Fruit fly (Drosophila melanogaster) whole organism, embryonic: Measurements from ENCODE around the gene ana1.
A peak's percentile ranks its signal among the peaks of the same experiment; 100 is the strongest.

Experiments
- Atf3 ChIP-seq: fragments of 200-800 bp; sonication (Bioruptor generic); optimal IDR thresholded peaks from 3 replicates; lab custom pipeline; 2016; ENCODE audit warnings: missing biosample characterization, missing genetic modification characterization
- BEAF-32 ChIP-seq: fragments of 200-800 bp; sonication (Bioruptor generic); optimal IDR thresholded peaks from 3 replicates; lab custom pipeline; 2017; ENCODE audit warnings: missing biosample characterization, missing genetic modification characterization, mild to moderate bottlenecking, moderate library complexity, missing genetic modification reagents
- CG10209 ChIP-seq: fragments of 200-800 bp; sonication (Bioruptor generic); optimal IDR thresholded peaks from 3 replicates; lab custom pipeline; 2017; ENCODE audit warnings: missing biosample characterization, mild to moderate bottlenecking, missing genetic modification characterization, missing genetic modification reagents
- CG11093 ChIP-seq: fragments of 200-800 bp; sonication (Bioruptor generic); IDR thresholded peaks from 3 replicates; pipeline ENCODE4 v1.3.6; 2022; ENCODE audit warnings: missing biosample characterization, missing genetic modification characterization
- CG11504 ChIP-seq: fragments of 200-800 bp; sonication (Bioruptor generic); optimal IDR thresholded peaks from 3 replicates; lab custom pipeline; 2019; ENCODE audit warnings: missing biosample characterization, mild to moderate bottlenecking, missing genetic modification characterization, moderate library complexity
- CG12391 ChIP-seq: fragments of 200-800 bp; sonication (Bioruptor generic); optimal IDR thresholded peaks from 3 replicates; lab custom pipeline; 2018; ENCODE audit warnings: missing biosample characterization, mild to moderate bottlenecking, missing genetic modification characterization, moderate library complexity
- CG12769 ChIP-seq: fragments of 200-800 bp; sonication (Bioruptor generic); optimal IDR thresholded peaks from 2 replicates; lab custom pipeline; 2019; ENCODE audit warnings: missing biosample characterization, mild to moderate bottlenecking, missing genetic modification characterization, moderate library complexity
- CG15011 ChIP-seq: fragments of 200-800 bp; sonication (Bioruptor generic); optimal IDR thresholded peaks from 3 replicates; lab custom pipeline; 2018; ENCODE audit warnings: missing biosample characterization, mild to moderate bottlenecking, missing genetic modification characterization
- CG1647 ChIP-seq: fragments of 200-800 bp; sonication (Bioruptor generic); optimal IDR thresholded peaks from 3 replicates; lab custom pipeline; 2016; ENCODE audit warnings: missing biosample characterization, missing genetic modification characterization
- CG16813 ChIP-seq: fragments of 200-800 bp; sonication (Bioruptor generic); IDR thresholded peaks from 3 replicates; pipeline ENCODE4 v1.3.6; 2022; ENCODE audit warnings: missing biosample characterization, missing genetic modification characterization; ENCODE audit not compliant: partially characterized antibody
- CG17328 ChIP-seq: fragments of 200-800 bp; sonication (Bioruptor generic); IDR thresholded peaks from 2 replicates; pipeline ENCODE4 v1.3.6; 2022; ENCODE audit warnings: missing biosample characterization, missing genetic modification characterization
- CG2199 ChIP-seq: fragments of 200-800 bp; sonication (Bioruptor generic); IDR thresholded peaks from 3 replicates; pipeline ENCODE4 v1.3.6; 2022; ENCODE audit warnings: missing biosample characterization, missing genetic modification characterization
- CG2889 ChIP-seq: fragments of 200-800 bp; sonication (Bioruptor generic); IDR thresholded peaks from 3 replicates; pipeline ENCODE4 v1.3.6; 2022; ENCODE audit warnings: missing biosample characterization, missing genetic modification characterization
- CG30403 ChIP-seq: fragments of 200-800 bp; sonication (Bioruptor generic); optimal IDR thresholded peaks from 3 replicates; lab custom pipeline; 2016; ENCODE audit warnings: missing biosample characterization, missing genetic modification characterization
- CG32532 ChIP-seq: fragments of 200-800 bp; sonication (Bioruptor generic); IDR thresholded peaks from 2 replicates; pipeline ENCODE4 v1.3.6; 2022; ENCODE audit warnings: missing biosample characterization, missing genetic modification characterization
- CG4707 ChIP-seq: fragments of 200-800 bp; sonication (Bioruptor generic); optimal IDR thresholded peaks from 2 replicates; lab custom pipeline; 2018; ENCODE audit warnings: missing biosample characterization, mild to moderate bottlenecking, missing genetic modification characterization, moderate library complexity
- CG4820 ChIP-seq: fragments of 200-800 bp; sonication (Bioruptor generic); optimal IDR thresholded peaks from 3 replicates; lab custom pipeline; 2016; ENCODE audit warnings: missing biosample characterization, missing genetic modification characterization
- CG6689 ChIP-seq: fragments of 200-800 bp; sonication (Bioruptor generic); IDR thresholded peaks from 2 replicates; pipeline ENCODE4 v1.3.6; 2022; ENCODE audit warnings: missing biosample characterization, missing genetic modification characterization
- CG7786 ChIP-seq: fragments of 200-800 bp; sonication (Bioruptor generic); optimal IDR thresholded peaks from 2 replicates; lab custom pipeline; 2016; ENCODE audit warnings: missing biosample characterization, missing genetic modification characterization
- CG7987 ChIP-seq: fragments of 200-800 bp; sonication (Bioruptor generic); optimal IDR thresholded peaks from 2 replicates; lab custom pipeline; 2018; ENCODE audit warnings: missing biosample characterization, mild to moderate bottlenecking, missing genetic modification characterization, moderate library complexity
- CG8388 ChIP-seq: fragments of 200-800 bp; sonication (Bioruptor generic); optimal IDR thresholded peaks from 2 replicates; lab custom pipeline; 2019; ENCODE audit warnings: missing biosample characterization, mild to moderate bottlenecking, missing genetic modification characterization, moderate library complexity
- Dbx ChIP-seq: fragments of 200-800 bp; sonication (Bioruptor generic); IDR thresholded peaks from 3 replicates; pipeline ENCODE4 v1.3.6; 2022; ENCODE audit warnings: missing biosample characterization, missing genetic modification characterization
- Dp ChIP-seq: fragments of 200-800 bp; sonication (Bioruptor generic); optimal IDR thresholded peaks from 2 replicates; lab custom pipeline; 2018; ENCODE audit warnings: missing biosample characterization, mild to moderate bottlenecking, missing genetic modification characterization, moderate library complexity
- Hey ChIP-seq: fragments of 200-800 bp; sonication (Bioruptor generic); optimal IDR thresholded peaks from 3 replicates; lab custom pipeline; 2018; ENCODE audit warnings: missing biosample characterization, mild to moderate bottlenecking, missing genetic modification characterization
- Pdp1 ChIP-seq, 2 experiments: fragments of 200-800 bp; sonication (Bioruptor generic); optimal IDR thresholded peaks; 3 replicates each; lab custom pipeline; 2016; ENCODE audit warnings: missing biosample characterization in 2 of 2, missing genetic modification characterization in 2 of 2, mild to moderate bottlenecking in 1 of 2, moderate library complexity in 1 of 2
- Rfx ChIP-seq: fragments of 200-800 bp; sonication (Bioruptor generic); IDR thresholded peaks from 2 replicates; pipeline ENCODE4 v1.3.6; 2022; ENCODE audit warnings: missing biosample characterization, missing genetic modification characterization
- Ssrp ChIP-seq: fragments of 200-800 bp; sonication (Bioruptor generic); optimal IDR thresholded peaks from 2 replicates; lab custom pipeline; 2018; ENCODE audit warnings: missing biosample characterization, mild to moderate bottlenecking, missing genetic modification characterization, moderate library complexity
- Trl ChIP-seq, 3 experiments: fragments of >200 bp in 2 of 3; fragments of 200-800 bp in 1 of 3; sonication (Bioruptor generic) in 1 of 3; optimal IDR thresholded peaks; 2 replicates in 1 of 3; 3 replicates in 2 of 3; lab custom pipeline; 2016 to 2017; ENCODE audit warnings: missing biosample characterization in 1 of 3, missing genetic modification characterization in 1 of 3
- Xrp1 ChIP-seq: fragments of 200-800 bp; sonication (Bioruptor generic); IDR thresholded peaks from 2 replicates; pipeline ENCODE4 v1.3.6; 2022; ENCODE audit warnings: missing biosample characterization, missing genetic modification characterization
- YL-1 ChIP-seq: fragments of 200-800 bp; sonication (Bioruptor generic); optimal IDR thresholded peaks from 3 replicates; lab custom pipeline; 2017; ENCODE audit warnings: missing biosample characterization, mild to moderate bottlenecking, missing genetic modification characterization
- amos ChIP-seq: fragments of 200-800 bp; sonication (Bioruptor generic); IDR thresholded peaks from 2 replicates; pipeline ENCODE4 v1.3.6; 2022; ENCODE audit warnings: missing biosample characterization, missing genetic modification characterization; ENCODE audit not compliant: partially characterized antibody
- ara ChIP-seq: fragments of 200-800 bp; sonication (Bioruptor generic); IDR thresholded peaks from 2 replicates; pipeline ENCODE4 v1.3.6; 2022; ENCODE audit warnings: missing biosample characterization, missing genetic modification characterization
- cato ChIP-seq: fragments of 200-800 bp; sonication (Bioruptor generic); optimal IDR thresholded peaks from 2 replicates; lab custom pipeline; 2016; ENCODE audit warnings: missing biosample characterization, missing genetic modification characterization, borderline replicate concordance
- cwo ChIP-seq: fragments of 200-800 bp; sonication (Bioruptor generic); optimal IDR thresholded peaks from 3 replicates; lab custom pipeline; 2017; ENCODE audit warnings: missing biosample characterization, missing genetic modification characterization, mild to moderate bottlenecking, moderate library complexity, missing genetic modification reagents
- dmrt99B ChIP-seq: fragments of 200-800 bp; sonication (Bioruptor generic); optimal IDR thresholded peaks from 2 replicates; lab custom pipeline; 2018; ENCODE audit warnings: missing biosample characterization, mild to moderate bottlenecking, missing genetic modification characterization, moderate library complexity
- emc ChIP-seq: fragments of 200-800 bp; sonication (Bioruptor generic); optimal IDR thresholded peaks from 2 replicates; lab custom pipeline; 2016; ENCODE audit warnings: missing biosample characterization, missing genetic modification characterization
- eyg ChIP-seq: fragments of 200-800 bp; sonication (Bioruptor generic); optimal IDR thresholded peaks from 3 replicates; lab custom pipeline; 2016; ENCODE audit warnings: missing biosample characterization, missing genetic modification characterization
- fru ChIP-seq: fragments of >200 bp; optimal IDR thresholded peaks from 2 replicates; lab custom pipeline; 2017
- gsb-n ChIP-seq: fragments of 200-800 bp; sonication (Bioruptor generic); optimal IDR thresholded peaks from 3 replicates; lab custom pipeline; 2018; ENCODE audit warnings: missing biosample characterization, mild to moderate bottlenecking, missing genetic modification characterization
- nom ChIP-seq: fragments of 200-800 bp; sonication (Bioruptor generic); optimal IDR thresholded peaks from 2 replicates; lab custom pipeline; 2017; ENCODE audit warnings: missing biosample characterization, missing genetic modification characterization, mild to moderate bottlenecking, moderate library complexity, missing genetic modification reagents
- repo ChIP-seq: fragments of 200-800 bp; sonication (Bioruptor generic); optimal IDR thresholded peaks from 2 replicates; lab custom pipeline; 2016; ENCODE audit warnings: missing biosample characterization, missing genetic modification characterization
- row ChIP-seq: fragments of 200-800 bp; sonication (Bioruptor generic); IDR thresholded peaks from 3 replicates; pipeline ENCODE4 v1.3.6; 2022; ENCODE audit warnings: missing biosample characterization, missing genetic modification characterization
- run ChIP-seq: fragments of 200-800 bp; sonication (Bioruptor generic); optimal IDR thresholded peaks from 3 replicates; lab custom pipeline; 2018; ENCODE audit warnings: missing biosample characterization, mild to moderate bottlenecking, missing genetic modification characterization
- sc ChIP-seq, 3 experiments: fragments of >200 bp in 2 of 3; fragments of 200-800 bp in 1 of 3; sonication (Bioruptor generic) in 1 of 3; optimal IDR thresholded peaks; 2 replicates in 2 of 3; 3 replicates in 1 of 3; lab custom pipeline; 2017; ENCODE audit warnings: mild to moderate bottlenecking in 1 of 3, missing biosample characterization in 1 of 3, missing genetic modification characterization in 1 of 3, missing genetic modification reagents in 1 of 3
- schlank ChIP-seq: fragments of 200-800 bp; sonication (Bioruptor generic); optimal IDR thresholded peaks from 2 replicates; lab custom pipeline; 2018; ENCODE audit warnings: missing biosample characterization, mild to moderate bottlenecking, missing genetic modification characterization
- scrt ChIP-seq: fragments of 200-800 bp; sonication (Bioruptor generic); optimal IDR thresholded peaks from 2 replicates; lab custom pipeline; 2018; ENCODE audit warnings: missing biosample characterization, mild to moderate bottlenecking, missing genetic modification characterization, moderate library complexity
- vfl ChIP-seq: fragments of 200-800 bp; sonication (Bioruptor generic); optimal IDR thresholded peaks from 2 replicates; lab custom pipeline; 2016; ENCODE audit warnings: missing biosample characterization, missing genetic modification characterization
- zen2 ChIP-seq: fragments of 200-800 bp; sonication (Bioruptor generic); IDR thresholded peaks from 3 replicates; pipeline ENCODE4 v1.3.6; 2022; ENCODE audit warnings: missing biosample characterization, missing genetic modification characterization; ENCODE audit not compliant: partially characterized antibody
- zfh1 ChIP-seq: fragments of 200-800 bp; sonication (Bioruptor generic); IDR thresholded peaks from 3 replicates; pipeline ENCODE4 v1.3.6; 2022; ENCODE audit warnings: missing biosample characterization, missing genetic modification characterization

Gene ana1

dm6 chr3R:24585042-24585698, 54.8 kb downstream of the ana1 start, which contains the start of the genes CG13625 and mld (continued):
- no peak for TF ChIP-seq cwo (GFP tag; lab: Kevin White, UChicago)
- peak; percentile 12 to 42 for TF ChIP-seq Pdp1 (GFP tag; optimal IDR thresholded peaks at IDR 0.05; lab: Kevin White, UChicago)
- no peak for TF ChIP-seq gsb-n (tag; lab: Kevin White, UChicago)
- TF ChIP-seq ara (GFP tag; lab: Robert Waterston, UW), result no peak
- TF ChIP-seq scrt (GFP tag; lab: Kevin White, UChicago), result no peak
- TF ChIP-seq CG8388 (GFP tag; lab: Kevin White, UChicago), result no peak
- no peak for TF ChIP-seq CG11093 (GFP tag; lab: Robert Waterston, UW)
- no peak for TF ChIP-seq run (tag; lab: Kevin White, UChicago)
- no peak for TF ChIP-seq CG10209 (GFP tag; lab: Kevin White, UChicago)
- TF ChIP-seq vfl (GFP tag; lab: Kevin White, UChicago), result no peak
- no peak for TF ChIP-seq CG17328 (GFP tag; lab: Robert Waterston, UW)
- no peak for TF ChIP-seq Rfx (GFP tag; lab: Robert Waterston, UW)
- TF ChIP-seq Trl (optimal IDR thresholded peaks at IDR 0.05; lab: Kevin White, UChicago), result no peak
- TF ChIP-seq Trl (GFP tag; optimal IDR thresholded peaks at IDR 0.05; lab: Kevin White, UChicago), result no peak
- no peak for TF ChIP-seq cato (GFP tag; lab: Kevin White, UChicago)
- TF ChIP-seq CG15011 (GFP tag; lab: Kevin White, UChicago), result no peak
- no peak for TF ChIP-seq nom (GFP tag; lab: Kevin White, UChicago)
- TF ChIP-seq eyg, result no peak
- TF ChIP-seq repo (GFP tag; lab: Kevin White, UChicago), result no peak
- TF ChIP-seq amos (GFP tag; lab: Robert Waterston, UW), result no peak
- TF ChIP-seq CG2199, result no peak
- no peak for TF ChIP-seq Dbx (GFP tag; lab: Robert Waterston, UW)
- no peak for TF ChIP-seq CG16813 (GFP tag; lab: Robert Waterston, UW)
- TF ChIP-seq CG12391, result peak; percentile 45
- peak; percentile 85 for TF ChIP-seq Dp
- no peak for TF ChIP-seq emc (GFP tag; lab: Kevin White, UChicago)
- no peak for TF ChIP-seq CG4820
- no peak for TF ChIP-seq Xrp1 (GFP tag; lab: Robert Waterston, UW)
- TF ChIP-seq CG11504 (tag; lab: Kevin White, UChicago), result peak; percentile 10
- TF ChIP-seq zen2 (GFP tag; lab: Robert Waterston, UW), result no peak
- no peak for TF ChIP-seq CG6689
- TF ChIP-seq CG12769 (tag; lab: Kevin White, UChicago), result no peak
- no peak for TF ChIP-seq CG1647 (GFP tag; lab: Kevin White, UChicago)
- TF ChIP-seq CG30403 (GFP tag; lab: Kevin White, UChicago), result no peak
- TF ChIP-seq CG32532 (GFP tag; lab: Robert Waterston, UW), result no peak
- TF ChIP-seq Ssrp, result no peak
- TF ChIP-seq row (GFP tag; lab: Robert Waterston, UW), result no peak
- TF ChIP-seq fru (lab: Kevin White, UChicago), result no peak
- TF ChIP-seq YL-1 (GFP tag; lab: Kevin White, UChicago), result peak; percentile 33
- TF ChIP-seq CG7987, result no peak
- no peak for TF ChIP-seq sc (optimal IDR thresholded peaks at IDR 0.05; lab: Kevin White, UChicago)
- no peak for TF ChIP-seq sc (GFP tag; optimal IDR thresholded peaks at IDR 0.05; lab: Kevin White, UChicago)
- no peak for TF ChIP-seq CG2889 (GFP tag; lab: Robert Waterston, UW)
- TF ChIP-seq zfh1 (GFP tag; lab: Robert Waterston, UW), result no peak
- TF ChIP-seq Hey (tag; lab: Kevin White, UChicago), result no peak
- no peak for TF ChIP-seq CG7786
- no peak for TF ChIP-seq CG4707 (GFP tag; lab: Kevin White, UChicago)
- TF ChIP-seq BEAF-32 (GFP tag; lab: Kevin White, UChicago), result peak; percentile 71
- TF ChIP-seq Atf3, result no peak
- TF ChIP-seq dmrt99B (tag; lab: Kevin White, UChicago), result no peak
- no peak for TF ChIP-seq schlank
